Fruit fly (Drosophila melanogaster): ENCODE measurements around the gene CG14455.
"Not testable (repeated sequence)": the region's sequence is repeated elsewhere in the genome, so short reads cannot be mapped to it uniquely, and the experiment has no call there.

CG14455 gene

DNA sequence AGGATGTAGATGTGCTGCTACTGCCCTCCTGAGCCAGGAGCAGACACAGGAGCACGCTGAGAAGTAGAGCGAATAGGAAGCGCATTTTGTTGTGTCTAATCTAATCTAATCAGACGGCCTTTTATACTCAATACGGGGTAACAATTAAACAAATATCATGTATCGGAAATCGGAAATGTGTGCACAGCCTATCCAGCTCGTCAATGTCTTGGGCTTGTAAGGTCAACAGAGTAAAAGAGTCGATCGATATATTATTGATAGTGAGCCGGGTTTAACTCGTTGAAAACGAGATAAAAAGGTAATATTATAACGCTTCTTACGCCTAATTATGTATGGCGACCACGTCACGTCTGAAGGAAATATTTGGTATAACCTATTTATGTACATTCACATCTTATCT, 5.5 kb upstream of the CG14455 start, which contains the start of gene CG14454:
Gene CG14454, minus strand, starts transcription at position 101 of the 400 bp plus-strand sequence.
- not testable (repeated sequence) for TF ChIP-seq CG10267 (tag; optimal IDR thresholded peaks at IDR 0.05); hb (GFP tag; IDR thresholded peaks at IDR 0.05; ENCODE audit: partially characterized antibody); CTCF (GFP tag; optimal IDR thresholded peaks at IDR 0.05)

DNA sequence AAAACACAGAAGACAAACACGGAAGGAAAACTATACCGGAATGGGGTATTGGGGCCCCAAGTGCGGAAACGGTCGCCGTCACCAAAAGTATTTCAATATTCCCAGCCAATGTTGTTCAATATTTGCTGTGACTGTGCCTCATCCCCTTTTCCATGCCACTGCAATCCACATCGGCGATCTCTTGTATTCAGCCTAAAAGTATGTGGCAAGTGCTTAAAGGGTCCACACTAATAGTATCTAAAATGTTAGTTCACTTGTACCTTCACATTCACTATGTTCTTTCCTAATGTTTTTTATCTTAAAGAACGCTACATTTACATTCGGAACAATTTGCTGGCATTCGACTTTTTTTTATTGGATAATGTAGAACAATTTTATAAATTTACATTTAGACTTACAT, 6.0 kb downstream of the CG14455 start:
- TF ChIP-seq CG14710 (tag; optimal IDR thresholded peaks at IDR 0.05) = peak; percentile 11
- TF ChIP-seq onecut (GFP tag; IDR thresholded peaks at IDR 0.05) = no peak
- TF ChIP-seq Bdp1 (GFP tag; optimal IDR thresholded peaks at IDR 0.05) = no peak
- no peak for TF ChIP-seq Dek (tag; optimal IDR thresholded peaks at IDR 0.05)
- TF ChIP-seq CG4617 (GFP tag; optimal IDR thresholded peaks at IDR 0.05; ENCODE audit: borderline replicate concordance) = no peak
- no peak for TF ChIP-seq Tbp (GFP tag; optimal IDR thresholded peaks at IDR 0.05)
- TF ChIP-seq CG8089 (GFP tag; optimal IDR thresholded peaks at IDR 0.05) = no peak
- peak; percentile 75 for TF ChIP-seq CG8388 (GFP tag; optimal IDR thresholded peaks at IDR 0.05)
- no peak for TF ChIP-seq CG1024 (GFP tag; IDR thresholded peaks at IDR 0.05)
- no peak for TF ChIP-seq H2.0 (GFP tag; IDR thresholded peaks at IDR 0.05)
- no peak for TF ChIP-seq odd (GFP tag; optimal IDR thresholded peaks at IDR 0.05)
- peak; percentile 71 for TF ChIP-seq grn (GFP tag; optimal IDR thresholded peaks at IDR 0.05)
- TF ChIP-seq CG2199 (GFP tag; IDR thresholded peaks at IDR 0.05) = peak; percentile 70; the same call in 2 of the 3 replicates
- TF ChIP-seq Nf-YB (GFP tag; optimal IDR thresholded peaks at IDR 0.05) = no peak
- TF ChIP-seq Dad (GFP tag; optimal IDR thresholded peaks at IDR 0.05) = no peak
- TF ChIP-seq CG15601 (tag; optimal IDR thresholded peaks at IDR 0.05) = peak; percentile 83
- TF ChIP-seq CG15073 (GFP tag; optimal IDR thresholded peaks at IDR 0.05) = peak; percentile 73
- no peak for TF ChIP-seq Mes4 (GFP tag; optimal IDR thresholded peaks at IDR 0.05)
- no peak for TF ChIP-seq Drgx (GFP tag; IDR thresholded peaks at IDR 0.05)
- no peak for TF ChIP-seq Chrac-16 (GFP tag; optimal IDR thresholded peaks at IDR 0.05)
- peak; percentile 62 for TF ChIP-seq CTCF (GFP tag; optimal IDR thresholded peaks at IDR 0.05)
- TF ChIP-seq cas (GFP tag; IDR thresholded peaks at IDR 0.05) = no peak
- no peak for TF ChIP-seq tna (GFP tag; IDR thresholded peaks at IDR 0.05; ENCODE audit: partially characterized antibody)
- no peak for TF ChIP-seq dm (GFP tag; optimal IDR thresholded peaks at IDR 0.05)

DNA sequence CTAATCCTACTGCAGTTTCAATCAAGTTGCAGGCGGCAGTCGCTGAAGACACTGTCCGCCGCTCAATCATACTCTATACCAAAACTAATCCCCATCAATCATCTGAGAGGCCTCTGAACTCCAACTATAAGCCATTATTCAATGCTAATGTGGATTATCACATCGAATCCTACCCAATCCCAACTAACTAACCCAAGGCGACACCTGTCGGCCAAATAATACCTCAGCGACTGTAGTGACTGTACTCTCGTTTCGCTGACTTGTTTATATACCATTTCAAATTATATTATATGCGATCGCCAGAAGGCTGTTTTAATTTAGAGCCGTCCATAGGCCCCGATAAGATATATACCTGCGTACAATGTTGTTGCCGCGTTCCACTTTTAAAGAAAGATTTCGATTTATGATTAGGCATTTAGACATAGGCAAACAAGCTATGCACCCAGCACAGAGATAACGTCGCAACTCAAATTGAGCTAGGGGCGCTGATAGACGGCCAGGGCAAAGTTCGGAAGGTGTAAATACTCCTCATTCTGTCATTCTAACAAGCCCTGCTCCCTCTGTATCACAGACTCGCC, 15.1 kb downstream of the CG14455 start:
- TF ChIP-seq toy (GFP tag; IDR thresholded peaks at IDR 0.05) (no peak), lmd (GFP tag; IDR thresholded peaks at IDR 0.05) (no peak), org-1 (GFP tag; optimal IDR thresholded peaks at IDR 0.05) (no peak), Hr78 (GFP tag; optimal IDR thresholded peaks at IDR 0.05) (peak in 1 of 2 experiments; percentile 68), Lhr (GFP tag; optimal IDR thresholded peaks at IDR 0.05) (no peak), CG12659 (GFP tag; optimal IDR thresholded peaks at IDR 0.05) (no peak), wdn (GFP tag; IDR thresholded peaks at IDR 0.05) (no peak), CG10366 (GFP tag; IDR thresholded peaks at IDR 0.05) (no peak), Nf-YA (GFP tag; IDR thresholded peaks at IDR 0.05) (no peak), CG9437 (GFP tag; optimal IDR thresholded peaks at IDR 0.05) (no peak), tll (GFP tag; optimal IDR thresholded peaks at IDR 0.05) (no peak), trh (GFP tag; optimal IDR thresholded peaks at IDR 0.05) (no peak), Fer1 (GFP tag; optimal IDR thresholded peaks at IDR 0.05) (no peak), ems (GFP tag; optimal IDR thresholded peaks at IDR 0.05) (no peak), Scr (GFP tag; IDR thresholded peaks at IDR 0.05; ENCODE audit: partially characterized antibody) (no peak), chn (GFP tag; optimal IDR thresholded peaks at IDR 0.05) (no peak), CG7271 (tag; optimal IDR thresholded peaks at IDR 0.05) (no peak), CG7928 (GFP tag; optimal IDR thresholded peaks at IDR 0.05) (no peak), ash1 (GFP tag; optimal IDR thresholded peaks at IDR 0.05) (no peak), CG33213 (GFP tag; optimal IDR thresholded peaks at IDR 0.05) (no peak), Dref (GFP tag; IDR thresholded peaks at IDR 0.05) (no peak), CG34376 (GFP tag; optimal IDR thresholded peaks at IDR 0.05) (peak; percentile 55), danr (GFP tag; IDR thresholded peaks at IDR 0.05) (no peak), CG9932 (GFP tag; IDR thresholded peaks at IDR 0.05) (no peak)
